Fruit fly (Drosophila melanogaster) whole organism, embryonic: Measurements from ENCODE around the gene Sbp2.
A peak's percentile ranks its signal among the peaks of the same experiment; 100 is the strongest.

Experiments used
- Blimp-1 ChIP-seq: fragments of 200-800 bp; sonication (Bioruptor generic); optimal IDR thresholded peaks from 3 replicates; lab custom pipeline; 2018; ENCODE audit warnings: missing biosample characterization, missing genetic modification characterization, mild to moderate bottlenecking, moderate library complexity, missing genetic modification reagents
- CG11504 ChIP-seq: fragments of 200-800 bp; sonication (Bioruptor generic); optimal IDR thresholded peaks from 3 replicates; lab custom pipeline; 2019; ENCODE audit warnings: missing biosample characterization, mild to moderate bottlenecking, missing genetic modification characterization, moderate library complexity
- CG11695 ChIP-seq: fragments of 200-800 bp; sonication (Bioruptor generic); IDR thresholded peaks from 3 replicates; pipeline ENCODE4 v1.3.6; 2022; ENCODE audit warnings: missing biosample characterization, missing genetic modification characterization
- CG14710 ChIP-seq: fragments of 200-800 bp; sonication (Bioruptor generic); optimal IDR thresholded peaks from 3 replicates; lab custom pipeline; 2019; ENCODE audit warnings: missing biosample characterization, mild to moderate bottlenecking, missing genetic modification characterization, moderate library complexity
- CG14860 ChIP-seq: fragments of 200-800 bp; sonication (Bioruptor generic); IDR thresholded peaks from 3 replicates; pipeline ENCODE4 v1.3.6; 2022; ENCODE audit warnings: missing biosample characterization, missing genetic modification characterization; ENCODE audit not compliant: partially characterized antibody
- CG15514 ChIP-seq: fragments of 200-800 bp; sonication (Bioruptor generic); optimal IDR thresholded peaks from 3 replicates; lab custom pipeline; 2017; ENCODE audit warnings: missing biosample characterization, missing genetic modification characterization, mild to moderate bottlenecking, moderate library complexity, missing genetic modification reagents
- CG1602 ChIP-seq: fragments of 200-800 bp; sonication (Bioruptor generic); optimal IDR thresholded peaks from 3 replicates; lab custom pipeline; 2016; ENCODE audit warnings: missing biosample characterization, missing genetic modification characterization
- CG16813 ChIP-seq: fragments of 200-800 bp; sonication (Bioruptor generic); IDR thresholded peaks from 3 replicates; pipeline ENCODE4 v1.3.6; 2022; ENCODE audit warnings: missing biosample characterization, missing genetic modification characterization; ENCODE audit not compliant: partially characterized antibody
- CG16863 ChIP-seq: fragments of 200-800 bp; sonication (Bioruptor generic); optimal IDR thresholded peaks from 3 replicates; lab custom pipeline; 2016; ENCODE audit warnings: missing biosample characterization, missing genetic modification characterization
- CG17359 ChIP-seq: fragments of 200-800 bp; sonication (Bioruptor generic); optimal IDR thresholded peaks from 3 replicates; lab custom pipeline; 2018; ENCODE audit warnings: missing biosample characterization, mild to moderate bottlenecking, missing genetic modification characterization, moderate library complexity
- CG17802 ChIP-seq: fragments of 200-800 bp; sonication (Bioruptor generic); optimal IDR thresholded peaks from 2 replicates; lab custom pipeline; 2018; ENCODE audit warnings: missing biosample characterization, mild to moderate bottlenecking, missing genetic modification characterization, moderate library complexity
- CG1832 ChIP-seq: fragments of 200-800 bp; sonication (Bioruptor generic); optimal IDR thresholded peaks from 2 replicates; lab custom pipeline; 2017; ENCODE audit warnings: missing biosample characterization, mild to moderate bottlenecking, missing genetic modification characterization, inconsistent platforms
- CG18619 ChIP-seq: fragments of 200-800 bp; sonication (Bioruptor generic); optimal IDR thresholded peaks from 3 replicates; lab custom pipeline; 2017; ENCODE audit warnings: missing biosample characterization, mild to moderate bottlenecking, missing genetic modification characterization
- CG2889 ChIP-seq: fragments of 200-800 bp; sonication (Bioruptor generic); IDR thresholded peaks from 3 replicates; pipeline ENCODE4 v1.3.6; 2022; ENCODE audit warnings: missing biosample characterization, missing genetic modification characterization
- CG30020 ChIP-seq: fragments of 200-800 bp; optimal IDR thresholded peaks from 2 replicates; lab custom pipeline; 2019; ENCODE audit warnings: missing biosample characterization, mild to moderate bottlenecking, missing genetic modification characterization, moderate library complexity
- CG30431 ChIP-seq: fragments of 200-800 bp; sonication (Bioruptor generic); optimal IDR thresholded peaks from 2 replicates; lab custom pipeline; 2017; ENCODE audit warnings: missing biosample characterization, missing genetic modification characterization
- CG31224 ChIP-seq: fragments of 200-800 bp; sonication (Bioruptor generic); IDR thresholded peaks from 2 replicates; pipeline ENCODE4 v1.3.6; 2022; ENCODE audit warnings: missing biosample characterization, missing genetic modification characterization
- CG4424 ChIP-seq: fragments of 200-800 bp; sonication (Bioruptor generic); optimal IDR thresholded peaks from 3 replicates; lab custom pipeline; 2016; ENCODE audit warnings: missing biosample characterization, missing genetic modification characterization
- CG7271 ChIP-seq: fragments of 200-800 bp; sonication (Bioruptor generic); optimal IDR thresholded peaks from 2 replicates; lab custom pipeline; 2018; ENCODE audit warnings: missing biosample characterization, mild to moderate bottlenecking, missing genetic modification characterization, moderate library complexity
- CG9437 ChIP-seq: fragments of 200-800 bp; sonication (Bioruptor generic); optimal IDR thresholded peaks from 2 replicates; lab custom pipeline; 2018; ENCODE audit warnings: missing biosample characterization, mild to moderate bottlenecking, missing genetic modification characterization
- CG9932 ChIP-seq: fragments of 200-800 bp; sonication (Bioruptor generic); IDR thresholded peaks from 2 replicates; pipeline ENCODE4 v1.3.6; 2022; ENCODE audit warnings: missing biosample characterization, missing genetic modification characterization
- Doc3 ChIP-seq: fragments of 200-800 bp; sonication (Bioruptor generic); IDR thresholded peaks from 3 replicates; pipeline ENCODE4 v1.3.6; 2022; ENCODE audit warnings: missing biosample characterization, missing genetic modification characterization; ENCODE audit not compliant: partially characterized antibody
- Drgx ChIP-seq: fragments of 200-800 bp; sonication (Bioruptor generic); IDR thresholded peaks from 2 replicates; pipeline ENCODE4 v1.3.6; 2022; ENCODE audit warnings: missing biosample characterization, missing genetic modification characterization
- Eip74EF ChIP-seq, 2 experiments: fragments of 200-800 bp in 1 of 2; fragments of >200 bp in 1 of 2; sonication (Bioruptor generic) in 1 of 2; optimal IDR thresholded peaks; 2 replicates each; lab custom pipeline; 2017 to 2019; ENCODE audit warnings: missing biosample characterization in 2 of 2, missing genetic modification characterization in 2 of 2, mild to moderate bottlenecking in 1 of 2, moderate library complexity in 1 of 2
- Fer2 ChIP-seq: fragments of 200-800 bp; sonication (Bioruptor generic); optimal IDR thresholded peaks from 2 replicates; lab custom pipeline; 2018; ENCODE audit warnings: missing biosample characterization, mild to moderate bottlenecking, missing genetic modification characterization, moderate library complexity
- Gsc ChIP-seq: fragments of 200-800 bp; sonication (Bioruptor generic); IDR thresholded peaks from 2 replicates; pipeline ENCODE4 v1.3.6; 2022; ENCODE audit warnings: missing biosample characterization, missing genetic modification characterization
- Hey ChIP-seq: fragments of 200-800 bp; sonication (Bioruptor generic); optimal IDR thresholded peaks from 3 replicates; lab custom pipeline; 2018; ENCODE audit warnings: missing biosample characterization, mild to moderate bottlenecking, missing genetic modification characterization
- Jarid2 ChIP-seq: fragments of 200-800 bp; sonication (Bioruptor generic); optimal IDR thresholded peaks from 3 replicates; lab custom pipeline; 2017; ENCODE audit warnings: mild to moderate bottlenecking, missing biosample characterization, missing genetic modification reagents, missing genetic modification characterization
- Lhr ChIP-seq: fragments of 200-800 bp; sonication (Bioruptor generic); optimal IDR thresholded peaks from 3 replicates; lab custom pipeline; 2017; ENCODE audit warnings: mild to moderate bottlenecking, missing biosample characterization, missing genetic modification reagents, missing genetic modification characterization
- Lpt ChIP-seq: fragments of >200 bp; optimal IDR thresholded peaks from 2 replicates; lab custom pipeline; 2018; ENCODE audit warnings: missing biosample characterization, missing genetic modification characterization
- Max ChIP-seq: fragments of 200-800 bp; sonication (Bioruptor generic); optimal IDR thresholded peaks from 2 replicates; lab custom pipeline; 2016; ENCODE audit warnings: missing biosample characterization, mild to moderate bottlenecking, missing genetic modification characterization
- NfI ChIP-seq: fragments of 200-800 bp; sonication (Bioruptor generic); optimal IDR thresholded peaks from 3 replicates; lab custom pipeline; 2018; ENCODE audit warnings: missing biosample characterization, mild to moderate bottlenecking, missing genetic modification characterization, moderate library complexity
- Rx ChIP-seq: fragments of 200-800 bp; sonication (Bioruptor generic); IDR thresholded peaks from 2 replicates; pipeline ENCODE4 v1.3.6; 2022; ENCODE audit warnings: missing biosample characterization, missing genetic modification characterization
- abd-A ChIP-seq: fragments of 200-800 bp; sonication (Bioruptor generic); optimal IDR thresholded peaks from 3 replicates; lab custom pipeline; 2019; ENCODE audit warnings: missing biosample characterization, mild to moderate bottlenecking, missing genetic modification characterization, moderate library complexity
- amos ChIP-seq: fragments of 200-800 bp; sonication (Bioruptor generic); IDR thresholded peaks from 2 replicates; pipeline ENCODE4 v1.3.6; 2022; ENCODE audit warnings: missing biosample characterization, missing genetic modification characterization; ENCODE audit not compliant: partially characterized antibody
- bbx ChIP-seq: fragments of 200-800 bp; sonication (Bioruptor generic); IDR thresholded peaks from 2 replicates; pipeline ENCODE4 v1.3.6; 2022; ENCODE audit warnings: missing biosample characterization, missing genetic modification characterization; ENCODE audit not compliant: partially characterized antibody
- btn ChIP-seq: fragments of 200-800 bp; sonication (Bioruptor generic); optimal IDR thresholded peaks from 2 replicates; lab custom pipeline; 2016; ENCODE audit warnings: missing biosample characterization, missing genetic modification characterization
- chn ChIP-seq: fragments of 200-800 bp; sonication (Bioruptor generic); optimal IDR thresholded peaks from 2 replicates; lab custom pipeline; 2016; ENCODE audit warnings: missing biosample characterization, missing genetic modification characterization
- dati ChIP-seq: fragments of 200-800 bp; sonication (Bioruptor generic); IDR thresholded peaks from 2 replicates; pipeline ENCODE4 v1.3.6; 2022; ENCODE audit warnings: missing biosample characterization, missing genetic modification characterization
- emc ChIP-seq: fragments of 200-800 bp; sonication (Bioruptor generic); optimal IDR thresholded peaks from 2 replicates; lab custom pipeline; 2016; ENCODE audit warnings: missing biosample characterization, missing genetic modification characterization
- lmd ChIP-seq: fragments of 200-800 bp; sonication (Bioruptor generic); IDR thresholded peaks from 2 replicates; pipeline ENCODE4 v1.3.6; 2022; ENCODE audit warnings: missing biosample characterization, missing genetic modification characterization
- sc ChIP-seq, 3 experiments: fragments of >200 bp in 2 of 3; fragments of 200-800 bp in 1 of 3; sonication (Bioruptor generic) in 1 of 3; optimal IDR thresholded peaks; 2 replicates in 2 of 3; 3 replicates in 1 of 3; lab custom pipeline; 2017; ENCODE audit warnings: mild to moderate bottlenecking in 1 of 3, missing biosample characterization in 1 of 3, missing genetic modification characterization in 1 of 3, missing genetic modification reagents in 1 of 3
- sens ChIP-seq: fragments of 200-800 bp; sonication (Bioruptor generic); peaks from one replicate; lab custom pipeline; 2016; ENCODE audit warnings: missing biosample characterization, missing genetic modification characterization
- shn ChIP-seq: fragments of 200-800 bp; sonication (Bioruptor generic); optimal IDR thresholded peaks from 3 replicates; lab custom pipeline; 2016; ENCODE audit warnings: missing biosample characterization, missing genetic modification characterization
- so ChIP-seq: fragments of 200-800 bp; sonication (Bioruptor generic); IDR thresholded peaks from 3 replicates; pipeline ENCODE4 v1.3.6; 2022; ENCODE audit warnings: missing biosample characterization, missing genetic modification characterization
- trem ChIP-seq: fragments of 200-800 bp; optimal IDR thresholded peaks from 3 replicates; lab custom pipeline; 2019; ENCODE audit warnings: missing biosample characterization, mild to moderate bottlenecking, missing genetic modification characterization, moderate library complexity
- ttk ChIP-seq: fragments of 200-800 bp; sonication (Bioruptor generic); IDR thresholded peaks from 2 replicates; pipeline ENCODE4 v2.1.2; 2022; ENCODE audit warnings: missing biosample characterization, missing genetic modification characterization

Gene Sbp2

dm6 chr3L:8299224-8300130 is 4.5 kb upstream of the Sbp2 start, which contains the start of the genes Arl5 and CG13671 (continued):
- TF ChIP-seq sc (optimal IDR thresholded peaks at IDR 0.05; lab: Kevin White, UChicago) (no peak), sc (GFP tag; optimal IDR thresholded peaks at IDR 0.05; lab: Kevin White, UChicago) (peak; percentile 61), CG1832 (no peak), amos (GFP tag; lab: Robert Waterston, UW) (peak; percentile 72), CG31224 (peak; percentile 66), shn (GFP tag; lab: Kevin White, UChicago) (peak; percentile 50), CG1602 (GFP tag; lab: Kevin White, UChicago) (peak; percentile 85), CG11695 (GFP tag; lab: Robert Waterston, UW) (peak; percentile 75; the same call in 2 of the 3 replicates), CG4424 (GFP tag; lab: Kevin White, UChicago) (peak; percentile 83), Lhr (GFP tag; lab: Kevin White, UChicago) (peak; percentile 58), CG14860 (GFP tag; lab: Robert Waterston, UW) (peak; percentile 62; the same call in 2 of the 3 replicates), CG30431 (GFP tag; lab: Kevin White, UChicago) (peak; percentile 61), Fer2 (tag; lab: Kevin White, UChicago) (no peak), Rx (GFP tag; lab: Robert Waterston, UW) (peak; percentile 70), NfI (GFP tag; lab: Kevin White, UChicago) (peak; percentile 61), trem (peak; percentile 80), emc (no peak), Blimp-1 (GFP tag; lab: Kevin White, UChicago) (peak; percentile 76), Lpt (GFP tag; lab: Kevin White, UChicago) (no peak), CG17802 (tag; lab: Kevin White, UChicago) (peak; percentile 56), dati (GFP tag; lab: Robert Waterston, UW) (0 out of 2 replicates have a peak, but pooled peaks have one; percentile 2), CG7271 (tag; lab: Kevin White, UChicago) (peak; percentile 84), bbx (GFP tag; lab: Robert Waterston, UW) (peak; percentile 53), so (GFP tag; lab: Robert Waterston, UW) (peak; percentile 59; the same call in 1 of the 3 replicates), CG2889 (GFP tag; lab: Robert Waterston, UW) (peak; percentile 68; the same call in 1 of the 3 replicates), CG30020 (tag; lab: Kevin White, UChicago) (peak; percentile 45), Gsc (GFP tag; lab: Robert Waterston, UW) (no peak), CG9932 (GFP tag; lab: Robert Waterston, UW) (peak; percentile 88), Eip74EF (GFP tag; optimal IDR thresholded peaks at IDR 0.05; lab: Kevin White, UChicago) (peak in 1 of 2 experiments; percentile 0), Hey (no peak), Max (GFP tag; lab: Kevin White, UChicago) (peak; percentile 70), CG14710 (tag; lab: Kevin White, UChicago) (peak; percentile 91), Drgx (peak; percentile 70), Doc3 (GFP tag; lab: Robert Waterston, UW) (peak; percentile 83), abd-A (tag; lab: Kevin White, UChicago) (no peak), Jarid2 (GFP tag; lab: Kevin White, UChicago) (no peak), CG16863 (peak; percentile 54), CG11504 (no peak), chn (GFP tag; lab: Kevin White, UChicago) (peak; percentile 78), CG17359 (tag; lab: Kevin White, UChicago) (peak; percentile 77), CG18619 (peak; percentile 69), lmd (GFP tag; lab: Robert Waterston, UW) (peak; percentile 63), ttk (GFP tag; lab: Robert Waterston, UW) (peak; percentile 65), CG15514 (peak; percentile 76), CG16813 (GFP tag; lab: Robert Waterston, UW) (peak; percentile 77), sens (GFP tag; lab: Kevin White, UChicago) (peak; percentile 95), btn (GFP tag; lab: Kevin White, UChicago) (peak; percentile 28), CG9437 (peak; percentile 59)
